Fruit fly (Drosophila melanogaster) whole organism, wandering third instar larva: Measurements from ENCODE around the gene Tctp.

Experiments
- CG32264 ChIP-seq: fragments of 200-800 bp; sonication (Bioruptor generic); optimal IDR thresholded peaks from 2 replicates; lab custom pipeline; 2016; ENCODE audit warnings: missing biosample characterization, missing genetic modification characterization
- GATAd ChIP-seq: sonication (Bioruptor generic); optimal IDR thresholded peaks from 2 replicates; lab custom pipeline; 2016; ENCODE audit warnings: missing biosample characterization, missing genetic modification characterization
- Jra ChIP-seq: sonication (Bioruptor generic); optimal IDR thresholded peaks from 2 replicates; lab custom pipeline; 2016; ENCODE audit warnings: missing biosample characterization, missing genetic modification characterization
- Vsx2 ChIP-seq: fragments of 200-300, 225-300 bp; sonication (Bioruptor generic); optimal IDR thresholded peaks from 2 replicates; lab custom pipeline; 2018; ENCODE audit warnings: missing biosample characterization, missing genetic modification characterization; ENCODE audit not compliant: partially characterized antibody
- br ChIP-seq: fragments of 200-800 bp; sonication (Bioruptor generic); optimal IDR thresholded peaks from 2 replicates; lab custom pipeline; 2016; ENCODE audit warnings: missing biosample characterization, missing genetic modification characterization
- dsf ChIP-seq: sonication (Bioruptor generic); optimal IDR thresholded peaks from 2 replicates; lab custom pipeline; 2016; ENCODE audit warnings: missing biosample characterization, missing genetic modification characterization, borderline replicate concordance
- jim ChIP-seq: fragments of 175-275, 200-325 bp; sonication (Bioruptor generic); optimal IDR thresholded peaks from 2 replicates; lab custom pipeline; 2016; ENCODE audit warnings: missing biosample characterization, mild to moderate bottlenecking, missing genetic modification characterization
- psq ChIP-seq: fragments of 200-800 bp; sonication (Bioruptor generic); optimal IDR thresholded peaks from 3 replicates; lab custom pipeline; 2017; ENCODE audit warnings: missing biosample characterization, mild to moderate bottlenecking, missing genetic modification characterization, moderate library complexity
- woc ChIP-seq: sonication (Bioruptor generic); optimal IDR thresholded peaks from 2 replicates; lab custom pipeline; 2016; ENCODE audit warnings: missing biosample characterization, mild to moderate bottlenecking, missing genetic modification characterization

DNA sequence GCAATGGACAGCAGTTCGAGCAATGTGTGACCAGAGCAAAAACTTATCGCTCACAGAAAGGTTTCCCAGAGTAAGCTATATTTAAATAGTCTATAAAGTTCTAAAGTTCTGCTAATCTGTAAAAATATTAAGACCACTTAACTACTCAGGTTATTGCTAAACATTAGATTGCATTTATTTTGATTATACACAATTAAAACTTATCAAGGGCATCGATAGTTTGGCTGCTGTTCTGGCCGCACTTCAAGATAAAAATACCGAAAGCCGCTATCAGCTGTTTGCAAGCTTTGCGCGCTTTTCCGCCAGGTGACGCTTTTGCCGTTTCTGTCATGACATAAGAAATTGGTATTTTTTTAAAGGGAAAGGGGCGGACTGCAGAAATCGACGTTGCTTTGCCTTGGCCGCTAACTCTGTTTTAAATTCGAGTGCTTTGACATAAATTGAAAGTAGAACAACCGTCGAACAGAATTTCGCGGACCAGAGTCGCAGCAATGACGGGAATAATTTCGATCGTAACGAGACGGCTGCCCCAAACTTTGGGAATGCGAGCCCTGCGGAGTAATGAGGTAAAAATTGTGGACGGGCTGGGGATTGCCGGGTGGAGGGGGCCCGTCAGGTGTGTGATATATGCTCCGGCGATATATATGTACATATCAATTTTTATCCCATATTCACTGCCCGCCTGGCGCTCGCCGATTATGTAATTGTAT is 34.1 kb downstream of the Tctp start, which contains the start of the genes CG17734 and CG5214:
- TF ChIP-seq br (GFP tag; lab: Kevin White, UChicago): no peak
- no peak for TF ChIP-seq jim (GFP tag; lab: Kevin White, UChicago)
- TF ChIP-seq Vsx2 (GFP tag; lab: Kevin White, UChicago): no peak
- peak; percentile 40 for TF ChIP-seq Jra (GFP tag; lab: Kevin White, UChicago)
- TF ChIP-seq CG32264 (GFP tag; lab: Kevin White, UChicago): peak; percentile 28
- no peak for TF ChIP-seq psq
- TF ChIP-seq GATAd (GFP tag; lab: Kevin White, UChicago): no peak
- no peak for TF ChIP-seq woc
- peak; percentile 24 for TF ChIP-seq dsf (GFP tag; lab: Kevin White, UChicago)
